Worm (Caenorhabditis elegans) whole organism, L4/young adult: Measurements from ENCODE around the gene Y39A1A.21.

Experiments used
- W03F9.2 ChIP-seq: fragments of 150-350 bp; optimal IDR thresholded peaks from 2 replicates; lab custom pipeline; 2014; ENCODE audit warnings: missing biosample characterization, missing genetic modification characterization
- dao-5 ChIP-seq: sonication (generic microtip); optimal IDR thresholded peaks from 2 replicates; lab custom pipeline; 2016; ENCODE audit warnings: missing genotype, missing genetic modification characterization, moderate library complexity, missing compliant biosample characterization
- him-1 ChIP-seq: sonication (generic microtip); optimal IDR thresholded peaks from 2 replicates; lab custom pipeline; 2016; ENCODE audit warnings: missing genotype, missing genetic modification reagents, missing genetic modification characterization, missing compliant biosample characterization

- TF ChIP-seq W03F9.2 (tag; lab: Kevin White, UChicago), result no peak
- no peak for TF ChIP-seq him-1 (tag; lab: Kevin White, UChicago)
- no peak for TF ChIP-seq dao-5 (tag; lab: Kevin White, UChicago)
Measured at ce11 chrIII:10678971-10679370, 27.9 kb downstream of the Y39A1A.21 start, which contains the start of gene Y39A1A.16.
